Fruit fly (Drosophila melanogaster): ENCODE results near the gene Prosbeta3.

DNA sequence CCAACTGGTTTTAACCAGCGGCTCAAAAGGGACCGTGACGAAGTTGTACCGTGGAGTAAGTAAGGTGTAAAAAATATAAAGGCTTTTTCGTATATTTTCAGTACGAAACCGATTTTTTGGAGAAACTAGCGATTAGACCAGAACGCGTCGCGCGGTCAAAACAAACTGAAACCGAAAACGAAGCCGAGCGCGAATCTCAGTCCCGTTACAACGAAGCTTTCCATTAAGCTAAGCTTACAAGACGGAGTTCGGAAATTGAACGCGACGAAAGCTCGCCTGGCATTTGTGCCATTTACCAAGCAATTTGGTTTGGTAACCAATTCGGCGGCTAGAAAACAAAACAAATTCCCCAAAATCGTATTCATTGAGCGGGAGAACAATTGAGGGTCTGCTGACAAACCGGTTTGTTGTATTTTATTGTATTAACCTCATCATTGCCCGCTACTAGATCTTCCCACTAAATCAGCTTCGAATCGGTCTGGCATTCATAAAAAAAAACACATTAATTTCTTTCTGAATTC lies 4.2 kb downstream of the Prosbeta3 start:
- no peak for TF ChIP-seq CTCF (optimal IDR thresholded peaks at IDR 0.05)
- no peak for TF ChIP-seq CG8478 (optimal IDR thresholded peaks at IDR 0.05)

Data from S2 (cell line).